Fruit fly (Drosophila melanogaster) whole organism, prepupa: Measurements from ENCODE around the gene CG46311.

ENCODE experiments used
- Blimp-1 ChIP-seq: fragments of 200-800 bp; sonication (Bioruptor generic); optimal IDR thresholded peaks from 3 replicates; lab custom pipeline; 2017; ENCODE audit warnings: missing biosample characterization, missing genetic modification characterization, mild to moderate bottlenecking, moderate library complexity, missing genetic modification reagents
- CG10631 ChIP-seq: fragments of 200-800 bp; sonication (Bioruptor generic); optimal IDR thresholded peaks from 2 replicates; lab custom pipeline; 2016; ENCODE audit warnings: missing biosample characterization, missing genetic modification characterization
- CG10669 ChIP-seq: fragments of 200-800 bp; sonication (Bioruptor generic); optimal IDR thresholded peaks from 3 replicates; lab custom pipeline; 2018; ENCODE audit warnings: missing biosample characterization, mild to moderate bottlenecking, missing genetic modification characterization, moderate library complexity
- CG11294 ChIP-seq: fragments of 200-800 bp; sonication (Bioruptor generic); IDR thresholded peaks from 2 replicates; pipeline ENCODE4 v1.3.6; 2022; ENCODE audit warnings: missing biosample characterization, missing genetic modification characterization
- CG11762 ChIP-seq: fragments of 200-800 bp; sonication (Bioruptor generic); optimal IDR thresholded peaks from 3 replicates; lab custom pipeline; 2016; ENCODE audit warnings: missing biosample characterization, missing genetic modification characterization; ENCODE audit not compliant: insufficient read depth
- CG11902 ChIP-seq: fragments of 200-800 bp; sonication (Bioruptor generic); optimal IDR thresholded peaks from 3 replicates; lab custom pipeline; 2016; ENCODE audit warnings: missing biosample characterization, missing genetic modification characterization
- CG15336 ChIP-seq: fragments of 200-800 bp; sonication (Bioruptor generic); IDR thresholded peaks from 2 replicates; pipeline ENCODE4 v1.3.6; 2022; ENCODE audit warnings: missing biosample characterization, missing genetic modification characterization
- CG3032 ChIP-seq: fragments of 200-800 bp; optimal IDR thresholded peaks from 2 replicates; lab custom pipeline; 2019; ENCODE audit warnings: missing biosample characterization, mild to moderate bottlenecking, missing genetic modification characterization, moderate library complexity
- CG32006 ChIP-seq: fragments of 200-800 bp; sonication (Bioruptor generic); optimal IDR thresholded peaks from 3 replicates; lab custom pipeline; 2017; ENCODE audit warnings: missing biosample characterization, mild to moderate bottlenecking, missing genetic modification characterization
- CG34406 ChIP-seq: fragments of 200-800 bp; sonication (Bioruptor generic); optimal IDR thresholded peaks from 3 replicates; lab custom pipeline; 2016; ENCODE audit warnings: missing biosample characterization, missing genetic modification characterization
- CG3919 ChIP-seq: fragments of 200-800 bp; sonication (Bioruptor generic); optimal IDR thresholded peaks from 3 replicates; lab custom pipeline; 2016; ENCODE audit warnings: missing biosample characterization, missing genetic modification characterization
- CG6163 ChIP-seq: fragments of 200-800 bp; sonication (Bioruptor generic); IDR thresholded peaks from 3 replicates; pipeline ENCODE4 v1.3.6; 2022; ENCODE audit warnings: missing biosample characterization, missing genetic modification characterization
- CG6276 ChIP-seq: fragments of 200-800 bp; sonication (Bioruptor generic); optimal IDR thresholded peaks from 2 replicates; lab custom pipeline; 2017; ENCODE audit warnings: missing biosample characterization, mild to moderate bottlenecking, missing genetic modification characterization
- CG6792 ChIP-seq: fragments of 200-800 bp; sonication (Bioruptor generic); optimal IDR thresholded peaks from 3 replicates; lab custom pipeline; 2016; ENCODE audit warnings: missing biosample characterization, missing genetic modification characterization
- CG6808 ChIP-seq: fragments of 200-800 bp; sonication (Bioruptor generic); optimal IDR thresholded peaks from 3 replicates; lab custom pipeline; 2017; ENCODE audit warnings: missing biosample characterization, missing genetic modification characterization, mild to moderate bottlenecking, moderate library complexity, missing genetic modification reagents
- CG6854 ChIP-seq: fragments of 200-800 bp; sonication (Bioruptor generic); optimal IDR thresholded peaks from 2 replicates; lab custom pipeline; 2017; ENCODE audit warnings: missing biosample characterization, mild to moderate bottlenecking, missing genetic modification characterization
- CG8119 ChIP-seq: fragments of 200-800 bp; sonication (Bioruptor generic); IDR thresholded peaks from 3 replicates; pipeline ENCODE4 v1.3.6; 2022; ENCODE audit warnings: missing biosample characterization, missing genetic modification characterization
- CG9139 ChIP-seq: fragments of 200-800 bp; sonication (Bioruptor generic); optimal IDR thresholded peaks from 3 replicates; lab custom pipeline; 2017; ENCODE audit warnings: missing biosample characterization, mild to moderate bottlenecking, missing genetic modification characterization
- Eip75B ChIP-seq: fragments of 200-800 bp; sonication (Bioruptor generic); optimal IDR thresholded peaks from 3 replicates; lab custom pipeline; 2016; ENCODE audit warnings: missing biosample characterization, missing genetic modification characterization
- Eip78C ChIP-seq: fragments of 200-800 bp; sonication (Bioruptor generic); peaks from one replicate; lab custom pipeline; 2016; ENCODE audit warnings: missing biosample characterization, missing genetic modification characterization
- Eip93F ChIP-seq: fragments of 200-800 bp; sonication (Bioruptor generic); optimal IDR thresholded peaks from 2 replicates; lab custom pipeline; 2016; ENCODE audit warnings: missing biosample characterization, mild to moderate bottlenecking, missing genetic modification characterization
- Ets21C ChIP-seq: fragments of 200-800 bp; sonication (Bioruptor generic); optimal IDR thresholded peaks from 3 replicates; lab custom pipeline; 2016; ENCODE audit warnings: missing biosample characterization, missing genetic modification characterization
- Hr38 ChIP-seq: sonication (Bioruptor generic); optimal IDR thresholded peaks from 2 replicates; lab custom pipeline; 2016; ENCODE audit warnings: missing biosample characterization, missing genetic modification characterization
- Hr39 ChIP-seq: fragments of 200-800 bp; sonication (Bioruptor generic); optimal IDR thresholded peaks from 2 replicates; lab custom pipeline; 2016; ENCODE audit warnings: missing biosample characterization, missing genetic modification characterization
- Hr4 ChIP-seq: fragments of 200-800 bp; sonication (Bioruptor generic); optimal IDR thresholded peaks from 3 replicates; lab custom pipeline; 2016; ENCODE audit warnings: missing biosample characterization, missing genetic modification characterization
- Met ChIP-seq: fragments of 200-800 bp; sonication (Bioruptor generic); optimal IDR thresholded peaks from 3 replicates; lab custom pipeline; 2016; ENCODE audit warnings: missing biosample characterization, missing genetic modification characterization
- OdsH ChIP-seq: fragments of 200-800 bp; sonication (Bioruptor generic); optimal IDR thresholded peaks from 3 replicates; lab custom pipeline; 2016; ENCODE audit warnings: missing biosample characterization, missing genetic modification characterization
- Smox ChIP-seq: fragments of 200-800 bp; sonication (Bioruptor generic); optimal IDR thresholded peaks from 3 replicates; lab custom pipeline; 2016; ENCODE audit warnings: missing biosample characterization, missing genetic modification characterization
- Sox102F ChIP-seq: fragments of 200-800 bp; sonication (Bioruptor generic); optimal IDR thresholded peaks from 2 replicates; lab custom pipeline; 2016; ENCODE audit warnings: missing biosample characterization, mild to moderate bottlenecking, missing genetic modification characterization
- Sox14 ChIP-seq: fragments of 200-800 bp; sonication (Bioruptor generic); optimal IDR thresholded peaks from 3 replicates; lab custom pipeline; 2016; ENCODE audit warnings: missing biosample characterization, missing genetic modification characterization
- Sox15 ChIP-seq: fragments of 200-800 bp; sonication (Bioruptor generic); optimal IDR thresholded peaks from 3 replicates; lab custom pipeline; 2016; ENCODE audit warnings: missing biosample characterization, missing genetic modification characterization
- achi ChIP-seq: fragments of 200-800 bp; sonication (Bioruptor generic); optimal IDR thresholded peaks from 3 replicates; lab custom pipeline; 2016; ENCODE audit warnings: missing biosample characterization, missing genetic modification characterization
- cyc ChIP-seq: fragments of 200-800 bp; sonication (Bioruptor generic); optimal IDR thresholded peaks from 3 replicates; lab custom pipeline; 2016; ENCODE audit warnings: missing biosample characterization, missing genetic modification characterization
- dsx ChIP-seq: fragments of 200-800 bp; optimal IDR thresholded peaks from 3 replicates; lab custom pipeline; 2019; ENCODE audit warnings: missing biosample characterization, mild to moderate bottlenecking, missing genetic modification characterization, moderate library complexity; ENCODE audit not compliant: poor library complexity, severe bottlenecking
- fd59A ChIP-seq: fragments of 200-800 bp; sonication (Bioruptor generic); optimal IDR thresholded peaks from 2 replicates; lab custom pipeline; 2017; ENCODE audit warnings: missing biosample characterization, mild to moderate bottlenecking, missing genetic modification characterization, missing genetic modification reagents
- fd85E ChIP-seq: fragments of 200-800 bp; sonication (Bioruptor generic); optimal IDR thresholded peaks from 3 replicates; lab custom pipeline; 2016; ENCODE audit warnings: missing biosample characterization, missing genetic modification characterization
- fkh ChIP-seq: fragments of 200-800 bp; sonication (Bioruptor generic); optimal IDR thresholded peaks from 3 replicates; lab custom pipeline; 2017; ENCODE audit warnings: missing biosample characterization, mild to moderate bottlenecking, missing genetic modification characterization, moderate library complexity
- lz ChIP-seq: fragments of 200-800 bp; sonication (Bioruptor generic); optimal IDR thresholded peaks from 3 replicates; lab custom pipeline; 2016; ENCODE audit warnings: missing biosample characterization, missing genetic modification characterization
- net ChIP-seq: fragments of 200-800 bp; sonication (Bioruptor generic); optimal IDR thresholded peaks from 3 replicates; lab custom pipeline; 2016; ENCODE audit warnings: missing biosample characterization, missing genetic modification characterization
- pdm3 ChIP-seq: fragments of 200-800 bp; sonication (Bioruptor generic); optimal IDR thresholded peaks from 3 replicates; lab custom pipeline; 2016; ENCODE audit warnings: missing biosample characterization, missing genetic modification characterization
- salr ChIP-seq, 2 experiments: fragments of 200-800 bp; sonication (Bioruptor generic); optimal IDR thresholded peaks; 3 replicates each; lab custom pipeline; 2016 to 2018; ENCODE audit warnings: missing biosample characterization in 2 of 2, missing genetic modification characterization in 2 of 2, mild to moderate bottlenecking in 1 of 2
- spab ChIP-seq: fragments of 200-800 bp; sonication (Bioruptor generic); optimal IDR thresholded peaks from 2 replicates; lab custom pipeline; 2017; ENCODE audit warnings: missing biosample characterization, mild to moderate bottlenecking, missing genetic modification characterization, missing genetic modification reagents
- ss ChIP-seq, 2 experiments: fragments of 200-800 bp; sonication (Bioruptor generic); optimal IDR thresholded peaks; 2 replicates in 1 of 2; 3 replicates in 1 of 2; lab custom pipeline; 2017 to 2018; ENCODE audit warnings: mild to moderate bottlenecking in 2 of 2, missing biosample characterization in 2 of 2, missing genetic modification characterization in 2 of 2, moderate library complexity in 1 of 2
- svp ChIP-seq: fragments of 200-800 bp; sonication (Bioruptor generic); peaks from one replicate; lab custom pipeline; 2016; ENCODE audit warnings: missing biosample characterization, missing genetic modification characterization
- topi ChIP-seq: fragments of 200-800 bp; sonication (Bioruptor generic); optimal IDR thresholded peaks from 3 replicates; lab custom pipeline; 2016; ENCODE audit warnings: missing biosample characterization, missing genetic modification characterization
- vri ChIP-seq: fragments of 200-800 bp; sonication (Bioruptor generic); optimal IDR thresholded peaks from 3 replicates; lab custom pipeline; 2016; ENCODE audit warnings: missing biosample characterization, mild to moderate bottlenecking, missing genetic modification characterization

Gene CG46311

dm6 chrX:13568127-13568526 lies 4.5 kb downstream of the CG46311 start (continued):
- peak; percentile 57 for TF ChIP-seq Hr39 (GFP tag; lab: Kevin White, UChicago)
- TF ChIP-seq spab (GFP tag; lab: Kevin White, UChicago): no peak
- TF ChIP-seq OdsH (GFP tag; lab: Kevin White, UChicago): peak; percentile 31
- TF ChIP-seq Ets21C: peak; percentile 22
- peak; percentile 65 for TF ChIP-seq CG34406
- peak; percentile 36 for TF ChIP-seq pdm3 (GFP tag; lab: Kevin White, UChicago)
- TF ChIP-seq CG10631 (GFP tag; lab: Kevin White, UChicago): peak; percentile 38
- TF ChIP-seq Sox102F (GFP tag; lab: Kevin White, UChicago): peak; percentile 72

- TF ChIP-seq ss (GFP tag; optimal IDR thresholded peaks at IDR 0.05; lab: Kevin White, UChicago): no peak
- peak; percentile 10 for TF ChIP-seq svp
- no peak for TF ChIP-seq CG8119
- no peak for TF ChIP-seq achi
- no peak for TF ChIP-seq Eip93F (GFP tag; lab: Kevin White, UChicago)
- no peak for TF ChIP-seq Eip78C (GFP tag; lab: Kevin White, UChicago)
- TF ChIP-seq OdsH (GFP tag; lab: Kevin White, UChicago): no peak
- no peak for TF ChIP-seq Blimp-1 (GFP tag; lab: Kevin White, UChicago)
- TF ChIP-seq dsx (GFP tag; lab: Kevin White, UChicago): peak; percentile 57
Observed at dm6 chrX:13568841-13569240, 5.2 kb downstream of the CG46311 start.

- TF ChIP-seq Eip75B (GFP tag; lab: Kevin White, UChicago) (no peak), Hr38 (no peak), CG32006 (GFP tag; lab: Kevin White, UChicago) (no peak), cyc (no peak), CG9139 (GFP tag; lab: Kevin White, UChicago) (no peak), vri (GFP tag; lab: Kevin White, UChicago) (peak; percentile 88), CG10669 (GFP tag; lab: Kevin White, UChicago) (no peak), ss (GFP tag; optimal IDR thresholded peaks at IDR 0.05; lab: Kevin White, UChicago) (no peak), Smox (GFP tag; lab: Kevin White, UChicago) (peak; percentile 20), CG6792 (GFP tag; lab: Kevin White, UChicago) (no peak), Hr39 (GFP tag; lab: Kevin White, UChicago) (no peak), fd85E (no peak), pdm3 (GFP tag; lab: Kevin White, UChicago) (no peak), Hr4 (GFP tag; lab: Kevin White, UChicago) (no peak), dsx (GFP tag; lab: Kevin White, UChicago) (no peak), OdsH (GFP tag; lab: Kevin White, UChicago) (no peak), Sox102F (GFP tag; lab: Kevin White, UChicago) (peak; percentile 12), CG11294 (no peak), Met (GFP tag; lab: Kevin White, UChicago) (peak; percentile 7), CG11902 (no peak), topi (peak; percentile 15), Sox15 (no peak), fd59A (GFP tag; lab: Kevin White, UChicago) (no peak), Blimp-1 (GFP tag; lab: Kevin White, UChicago) (no peak), lz (GFP tag; lab: Kevin White, UChicago) (no peak), CG3919 (no peak), fkh (GFP tag; lab: Kevin White, UChicago) (peak; percentile 77), CG11762 (GFP tag; lab: Kevin White, UChicago) (no peak), salr (GFP tag; optimal IDR thresholded peaks at IDR 0.05; lab: Kevin White, UChicago) (no peak), CG8119 (no peak), CG15336 (GFP tag; lab: Robert Waterston, UW) (no peak), CG34406 (peak; percentile 26), net (GFP tag; lab: Kevin White, UChicago) (no peak), CG6163 (GFP tag; lab: Robert Waterston, UW) (0 out of 3 replicates have a peak, but pooled peaks have one; percentile 30), CG6854 (GFP tag; lab: Kevin White, UChicago) (no peak), Eip78C (GFP tag; lab: Kevin White, UChicago) (peak; percentile 46), achi (no peak), CG3032 (tag; lab: Kevin White, UChicago) (no peak), Sox14 (no peak), CG6808 (no peak), Ets21C (no peak), spab (GFP tag; lab: Kevin White, UChicago) (no peak), CG6276 (GFP tag; lab: Kevin White, UChicago) (no peak)
Observed at dm6 chrX:13570255-13570654, 6.6 kb downstream of the CG46311 start.
